Fruit fly (Drosophila melanogaster) Kc167 (cell line): Measurements from ENCODE around the gene CG42366.

ENCODE experiments used
- Myc ChIP-seq: fragments of >200 bp; optimal IDR thresholded peaks from 2 replicates; lab custom pipeline; 2017; ENCODE audit warnings: missing external identifiers
- Sin3A ChIP-seq: fragments of >200 bp; optimal IDR thresholded peaks from 2 replicates; lab custom pipeline; 2018; ENCODE audit warnings: missing external identifiers
- h ChIP-seq: fragments of >200 bp; optimal IDR thresholded peaks from 3 replicates; lab custom pipeline; 2018; ENCODE audit warnings: missing external identifiers
- insv ChIP-seq: fragments of >200 bp; optimal IDR thresholded peaks from 3 replicates; lab custom pipeline; 2018; ENCODE audit warnings: missing external identifiers
- psq ChIP-seq: fragments of >200 bp; optimal IDR thresholded peaks from 2 replicates; lab custom pipeline; 2017; ENCODE audit warnings: missing external identifiers
- ttk ChIP-seq: sonication (Bioruptor generic); optimal IDR thresholded peaks from 2 replicates; lab custom pipeline; 2017; ENCODE audit warnings: missing external identifiers

The CG42366 gene

DNA sequence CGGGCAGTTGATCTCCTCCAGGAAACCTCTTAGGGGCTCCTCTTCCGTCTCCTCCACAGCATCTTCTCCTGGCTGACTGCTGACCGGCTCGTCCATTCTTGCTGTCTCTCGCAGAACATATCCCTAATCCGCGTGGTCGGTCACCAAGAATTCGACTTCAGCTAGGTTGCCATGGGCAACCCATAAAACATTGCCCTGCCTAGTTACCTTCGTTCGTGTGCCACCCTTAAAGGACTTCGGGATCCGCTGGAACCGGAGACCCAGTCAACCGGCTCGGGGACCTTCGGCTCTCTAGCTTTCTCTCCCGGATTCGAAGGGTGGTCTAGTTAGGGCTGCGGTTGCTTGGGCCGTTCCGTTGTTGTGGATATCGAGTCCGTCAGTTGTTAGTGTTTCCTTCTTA lies at the start of gene CG42366, which contains the start of gene TbCMF46:
Gene CG42366, plus strand, starts transcription at position 397 of the 400 bp plus-strand sequence.
Gene TbCMF46, minus strand, starts transcription at position 101 of the 400 bp plus-strand sequence.
- TF ChIP-seq h (no peak), ttk (no peak), insv (lab: Kevin White, UChicago) (no peak), Myc (lab: Kevin White, UChicago) (no peak), psq (lab: Kevin White, UChicago) (no peak), Sin3A (no peak)

DNA sequence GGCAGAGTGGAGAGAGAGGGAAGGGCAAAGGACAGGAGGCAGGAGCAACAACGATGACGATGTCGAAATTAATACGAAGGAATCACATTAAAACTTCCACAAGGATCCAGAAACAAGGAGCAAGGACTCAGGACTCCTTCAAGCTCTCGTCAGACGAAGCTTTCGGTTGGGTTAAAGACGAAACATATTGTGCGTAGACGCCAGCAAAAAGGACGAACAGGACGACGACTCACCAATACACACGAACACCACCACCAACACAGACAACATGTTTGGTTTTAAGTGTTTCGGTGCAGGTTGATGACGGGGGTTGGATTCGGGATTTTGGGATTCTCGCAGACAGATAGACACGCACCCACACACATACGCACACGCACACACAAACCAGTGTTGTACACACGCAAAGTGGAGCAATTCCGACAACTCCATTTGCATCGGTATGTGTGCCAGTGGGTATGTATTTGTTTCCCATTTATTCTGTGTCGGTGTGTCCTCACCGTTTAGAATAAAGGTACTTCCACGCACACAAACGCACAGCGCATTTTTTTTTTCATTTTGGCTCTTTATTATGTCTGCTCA lies 42.5 kb upstream of the CG42366 start:
- TF ChIP-seq h: no peak
- no peak for TF ChIP-seq ttk
- no peak for TF ChIP-seq psq (lab: Kevin White, UChicago)
- no peak for TF ChIP-seq Sin3A
- TF ChIP-seq insv (lab: Kevin White, UChicago): no peak
- TF ChIP-seq Myc (lab: Kevin White, UChicago): no peak

DNA sequence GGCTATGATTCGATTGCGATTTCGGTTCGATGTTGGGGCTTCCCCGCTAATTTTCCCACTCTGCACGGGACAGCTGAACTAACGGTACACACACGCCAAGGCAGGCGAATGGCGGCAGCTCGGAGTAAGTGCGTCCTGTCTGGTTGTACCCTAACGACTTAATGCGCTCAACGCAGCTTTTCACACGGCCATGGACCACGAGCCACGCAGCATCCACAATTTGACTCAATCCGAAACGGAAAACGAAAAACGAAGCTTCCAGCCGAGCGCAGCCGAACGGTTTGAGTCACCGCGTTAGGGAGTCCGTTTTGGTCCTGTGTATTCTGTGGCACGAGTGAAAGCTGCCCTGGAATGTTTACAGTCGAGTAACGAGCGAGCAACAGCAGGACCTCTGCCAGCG lies 38.9 kb upstream of the CG42366 start, which contains the start of gene nAChRalpha6:
Gene nAChRalpha6, minus strand, starts transcription at position 165 of the 400 bp plus-strand sequence.
- no peak for TF ChIP-seq h
- no peak for TF ChIP-seq Myc (lab: Kevin White, UChicago)
- no peak for TF ChIP-seq insv (lab: Kevin White, UChicago)
- no peak for TF ChIP-seq psq (lab: Kevin White, UChicago)
- TF ChIP-seq Sin3A: no peak
- TF ChIP-seq ttk: no peak

DNA sequence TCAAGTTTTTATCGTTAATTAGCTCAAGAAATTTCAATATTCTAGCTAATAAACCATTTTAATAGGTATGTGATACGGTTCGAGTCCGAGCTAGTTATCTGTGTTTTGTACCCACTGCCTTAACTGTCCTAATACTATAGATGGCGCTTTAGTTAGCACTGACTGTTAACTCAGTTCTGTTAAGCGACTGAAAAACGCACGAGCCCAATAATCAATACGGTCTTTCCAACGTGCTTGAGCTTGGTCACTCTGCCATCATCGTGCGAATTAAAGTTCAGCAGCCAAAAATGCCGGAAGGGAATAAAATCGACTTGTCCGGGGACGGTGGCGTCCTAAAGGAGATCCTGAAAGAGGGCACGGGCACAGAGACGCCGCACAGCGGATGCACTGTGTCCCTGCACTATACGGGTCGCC lies 37.1 kb upstream of the CG42366 start, which contains the start of gene Fkbp59:
Gene Fkbp59, plus strand, starts transcription at position 150 of the 414 bp plus-strand sequence.
- TF ChIP-seq insv (lab: Kevin White, UChicago): no peak
- no peak for TF ChIP-seq h
- TF ChIP-seq Myc (lab: Kevin White, UChicago): no peak
- no peak for TF ChIP-seq psq (lab: Kevin White, UChicago)
- TF ChIP-seq Sin3A: no peak
- no peak for TF ChIP-seq ttk

DNA sequence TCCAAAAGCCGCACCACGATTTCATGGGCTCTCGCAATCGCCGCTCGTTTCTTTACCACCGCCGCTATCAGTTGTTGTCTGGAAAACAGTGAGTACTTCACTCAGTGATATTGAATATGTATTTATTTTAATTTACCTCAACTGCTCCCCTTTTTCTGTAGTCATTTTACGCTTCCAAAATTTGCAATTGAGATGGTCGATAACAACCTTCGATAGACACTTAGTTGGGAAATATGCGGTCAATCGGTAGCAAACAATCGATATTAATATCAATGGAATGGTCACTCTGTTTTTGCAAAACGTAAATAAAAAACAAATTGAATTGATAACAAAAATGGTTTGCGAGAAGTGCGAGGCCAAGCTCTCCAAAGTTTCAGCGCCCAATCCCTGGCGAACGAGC lies 34.4 kb upstream of the CG42366 start, which contains the start of the genes CG34183 and CG4537:
Gene CG34183, minus strand, starts transcription at position 197 of the 400 bp plus-strand sequence.
Gene CG4537, plus strand, starts transcription at position 310 of the 400 bp plus-strand sequence.
- TF ChIP-seq insv (lab: Kevin White, UChicago) (no peak), Sin3A (no peak), ttk (no peak), psq (lab: Kevin White, UChicago) (no peak), Myc (lab: Kevin White, UChicago) (no peak), h (no peak)

DNA sequence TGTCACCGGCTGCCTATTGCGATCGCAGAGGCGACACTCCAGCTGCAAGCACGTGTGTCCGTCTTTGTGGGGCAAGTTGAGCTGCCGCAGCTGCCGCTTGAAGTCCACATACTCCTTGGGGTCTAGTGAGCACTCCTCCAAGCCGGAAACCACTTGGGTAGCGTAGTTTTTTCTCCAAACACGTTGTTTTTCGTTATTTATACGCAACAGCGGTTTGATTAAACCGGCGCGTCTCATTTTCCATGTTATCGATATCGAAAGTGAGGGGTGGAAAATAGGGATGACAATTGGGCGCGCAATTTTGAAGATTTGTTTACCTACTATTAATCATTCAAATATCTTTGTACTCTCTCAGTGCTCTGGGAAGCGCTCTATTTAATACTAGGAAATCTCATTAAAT lies 31.8 kb upstream of the CG42366 start, which contains the start of gene mtDNA-helicase:
Gene mtDNA-helicase, minus strand, starts transcription at position 264 of the 400 bp plus-strand sequence.
- TF ChIP-seq psq (lab: Kevin White, UChicago): no peak
- no peak for TF ChIP-seq Sin3A
- TF ChIP-seq Myc (lab: Kevin White, UChicago): no peak
- no peak for TF ChIP-seq h
- TF ChIP-seq insv (lab: Kevin White, UChicago): no peak
- no peak for TF ChIP-seq ttk

DNA sequence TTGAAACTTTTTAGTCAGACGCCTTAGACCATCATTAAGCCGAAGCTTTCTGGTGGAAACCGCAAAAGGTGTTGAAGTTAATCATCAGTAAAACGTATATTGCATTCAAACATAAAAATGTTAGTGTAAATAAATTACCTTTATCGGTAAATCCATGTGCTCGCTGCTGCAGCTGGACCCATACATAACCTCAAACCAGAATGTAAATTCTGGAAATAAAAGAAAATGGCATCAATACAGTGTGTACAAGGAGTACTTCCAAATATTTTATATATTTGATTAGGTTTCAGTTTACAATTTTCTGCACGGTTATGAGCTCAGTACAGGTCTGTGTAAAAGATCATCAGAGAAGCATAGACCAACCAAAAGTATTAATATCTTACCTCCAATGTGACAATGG lies 30.8 kb upstream of the CG42366 start:
- TF ChIP-seq ttk: no peak
- TF ChIP-seq psq (lab: Kevin White, UChicago): no peak
- no peak for TF ChIP-seq Sin3A
- TF ChIP-seq Myc (lab: Kevin White, UChicago): no peak
- TF ChIP-seq h: no peak
- no peak for TF ChIP-seq insv (lab: Kevin White, UChicago)

DNA sequence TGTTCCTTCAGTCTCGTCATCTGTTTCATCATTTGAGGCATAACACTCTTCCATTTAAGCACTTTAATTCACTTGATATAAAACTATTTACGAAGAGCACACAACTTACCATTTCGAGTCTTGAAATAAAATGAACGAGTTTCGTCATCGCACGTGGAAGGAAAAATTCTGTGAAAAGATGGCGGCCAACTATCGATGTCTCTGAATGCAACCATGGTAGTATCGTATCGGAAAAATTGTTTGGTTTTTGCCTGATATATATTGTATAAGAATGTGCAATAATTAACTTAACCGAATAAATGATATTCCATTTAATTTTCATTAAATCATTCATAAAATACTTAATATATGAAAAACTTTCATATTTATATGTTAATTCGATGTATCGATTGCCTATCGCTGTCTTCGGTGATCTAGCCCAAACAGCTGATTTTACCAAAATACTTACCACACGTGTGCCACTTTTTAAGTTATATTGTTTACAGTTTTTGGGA lies 30.0 kb upstream of the CG42366 start, which contains the start of gene Bka:
Gene Bka, plus strand, starts transcription at position 417 of the 494 bp plus-strand sequence.
- TF ChIP-seq Myc (lab: Kevin White, UChicago): no peak
- no peak for TF ChIP-seq insv (lab: Kevin White, UChicago)
- no peak for TF ChIP-seq ttk
- TF ChIP-seq h: no peak
- TF ChIP-seq Sin3A: no peak
- no peak for TF ChIP-seq psq (lab: Kevin White, UChicago)

DNA sequence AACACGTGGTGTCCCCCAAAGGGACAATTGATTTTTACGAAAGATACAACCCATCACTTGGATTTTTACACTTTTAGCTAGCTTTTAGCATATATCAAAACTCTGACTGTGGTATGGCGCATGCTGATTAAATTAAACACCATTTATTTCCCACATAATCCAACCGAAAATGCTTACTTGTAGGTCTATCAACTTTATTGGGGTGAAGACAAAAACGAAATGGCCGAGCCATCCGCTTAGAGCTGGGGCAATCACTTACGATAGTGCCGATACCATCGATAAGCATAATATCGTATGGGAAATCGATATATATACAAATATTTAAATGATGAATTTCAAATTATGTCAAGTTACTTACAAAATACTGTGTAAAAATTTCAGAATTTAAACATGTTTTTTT lies 27.7 kb upstream of the CG42366 start, which contains the start of gene RpS2:
Gene RpS2, minus strand, starts transcription at position 257 of the 400 bp plus-strand sequence.
- no peak for TF ChIP-seq insv (lab: Kevin White, UChicago)
- no peak for TF ChIP-seq Sin3A
- TF ChIP-seq Myc (lab: Kevin White, UChicago): no peak
- no peak for TF ChIP-seq psq (lab: Kevin White, UChicago)
- no peak for TF ChIP-seq ttk
- TF ChIP-seq h: no peak

DNA sequence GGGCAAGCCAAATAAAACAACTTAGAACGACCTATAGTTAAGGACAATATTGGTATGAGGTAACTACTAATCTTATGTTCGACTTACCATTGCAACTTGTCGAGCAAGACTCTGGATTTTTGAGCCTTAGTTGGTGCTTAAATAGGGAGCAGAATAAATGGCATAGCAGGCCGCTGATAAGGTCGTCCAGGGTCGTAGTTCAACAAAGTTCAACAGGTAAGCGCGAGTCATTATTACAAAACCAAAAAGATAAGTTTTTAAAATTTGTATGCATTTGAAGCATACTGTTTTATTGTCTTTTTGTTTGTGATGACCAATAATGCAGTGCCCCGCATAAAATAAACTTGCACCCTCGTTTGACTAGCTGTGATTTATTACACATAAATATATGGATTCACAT lies 21.9 kb upstream of the CG42366 start, which contains the start of gene Muc30E:
Gene Muc30E, minus strand, starts transcription at position 101 of the 400 bp plus-strand sequence.
- TF ChIP-seq Sin3A (no peak), ttk (no peak), Myc (lab: Kevin White, UChicago) (no peak), h (no peak)

DNA sequence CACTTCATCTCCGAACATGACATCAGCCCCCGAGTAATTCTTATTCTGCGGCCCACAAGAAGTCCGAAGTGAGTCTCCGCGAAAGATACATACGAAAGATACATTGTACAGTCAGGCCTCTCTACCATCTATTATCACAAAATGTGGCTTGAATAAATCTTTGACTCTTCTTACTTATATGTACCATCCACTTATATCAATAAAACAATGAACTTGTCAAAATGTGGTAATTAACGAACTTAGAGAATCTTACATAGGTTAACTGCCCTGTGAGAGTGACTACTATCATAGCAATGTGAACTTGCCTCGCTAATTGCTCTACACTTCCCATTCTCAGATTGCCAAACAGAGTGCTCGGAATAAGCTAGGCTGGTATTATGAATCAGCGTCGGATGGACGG lies 18.3 kb upstream of the CG42366 start:
- TF ChIP-seq insv (lab: Kevin White, UChicago): no peak
- TF ChIP-seq h: no peak
- TF ChIP-seq psq (lab: Kevin White, UChicago): no peak
- TF ChIP-seq Sin3A: no peak
- no peak for TF ChIP-seq ttk
- TF ChIP-seq Myc (lab: Kevin White, UChicago): no peak

DNA sequence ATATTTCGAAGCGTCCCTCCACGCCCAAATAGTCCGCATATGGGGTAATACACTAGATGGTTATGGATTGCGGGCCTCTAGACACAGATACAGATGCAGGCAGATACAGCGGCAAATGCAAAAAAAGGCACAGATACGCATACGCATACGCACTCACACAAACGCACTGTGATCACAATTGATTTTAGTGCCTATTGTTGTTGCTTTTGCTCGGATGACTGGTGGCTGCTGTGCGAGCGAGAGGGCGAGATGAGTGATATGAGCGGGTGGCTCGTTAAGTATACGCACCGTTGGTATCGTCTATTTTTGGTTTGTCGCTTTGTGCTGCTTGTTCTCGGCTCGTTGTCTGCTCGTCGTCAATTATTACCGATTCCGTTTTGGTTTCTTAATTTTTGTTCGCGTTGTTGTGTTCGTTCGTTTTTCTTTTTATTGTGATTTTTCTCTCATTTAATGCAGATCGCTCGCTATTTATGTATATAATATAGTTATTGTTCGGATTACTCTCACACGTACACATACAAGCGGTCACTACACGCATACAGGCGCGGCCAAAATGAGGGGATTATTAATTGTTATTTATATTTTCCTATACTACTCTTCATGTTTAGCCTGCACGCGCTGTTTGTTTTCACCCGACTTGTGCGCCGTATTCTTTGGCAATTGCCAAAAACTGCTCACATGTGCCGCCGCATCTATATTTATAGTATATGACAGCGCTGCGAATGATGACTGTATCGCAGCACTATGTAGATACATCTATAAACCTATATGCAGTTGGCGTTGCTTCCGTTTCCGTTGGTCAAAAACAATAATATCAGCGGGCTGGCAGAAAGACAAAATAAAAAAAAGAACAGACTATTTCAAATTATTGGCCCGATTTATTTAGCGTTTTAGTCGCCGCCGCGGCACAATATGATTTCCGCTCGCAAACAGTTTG lies 17.4 kb upstream of the CG42366 start:
- TF ChIP-seq Sin3A (no peak), insv (lab: Kevin White, UChicago) (no peak), h (no peak)
